Fruit fly (Drosophila melanogaster): ENCODE results near the gene beta-Spec.
A peak's percentile ranks its signal among the peaks of the same experiment; 100 is the strongest.

Gene beta-Spec

dm6 chrX:17712466-17712865 is 55.3 kb downstream of the beta-Spec start (continued):
- no peak for TF ChIP-seq Dip2 (GFP tag; IDR thresholded peaks at IDR 0.05)
- TF ChIP-seq CG15696 (tag; optimal IDR thresholded peaks at IDR 0.05) = peak; percentile 9
- TF ChIP-seq Spps (tag; optimal IDR thresholded peaks at IDR 0.05) = no peak
- TF ChIP-seq CG13624 (GFP tag; optimal IDR thresholded peaks at IDR 0.05) = no peak
- no peak for TF ChIP-seq CG8765 (GFP tag; IDR thresholded peaks at IDR 0.05)
- TF ChIP-seq yki (optimal IDR thresholded peaks at IDR 0.05) = no peak
- TF ChIP-seq CG6254 (GFP tag; optimal IDR thresholded peaks at IDR 0.05) = peak; percentile 12
- no peak for TF ChIP-seq Stat92E (GFP tag; optimal IDR thresholded peaks at IDR 0.05)
- no peak for TF ChIP-seq unpg (GFP tag; optimal IDR thresholded peaks at IDR 0.05)
- TF ChIP-seq ap (GFP tag; IDR thresholded peaks at IDR 0.05) = no peak
- TF ChIP-seq kah (GFP tag; optimal IDR thresholded peaks at IDR 0.05) = no peak
- TF ChIP-seq Dref (GFP tag; IDR thresholded peaks at IDR 0.05) = no peak
- no peak for TF ChIP-seq CG12219 (GFP tag; optimal IDR thresholded peaks at IDR 0.05)
- no peak for TF ChIP-seq CG4617 (GFP tag; optimal IDR thresholded peaks at IDR 0.05; ENCODE audit: borderline replicate concordance)
- TF ChIP-seq CG11456 (GFP tag; IDR thresholded peaks at IDR 0.05) = no peak
- peak; percentile 5 for TF ChIP-seq CG7839 (tag; optimal IDR thresholded peaks at IDR 0.05)
- TF ChIP-seq CG8924 (tag; optimal IDR thresholded peaks at IDR 0.05) = peak; percentile 38
- TF ChIP-seq CG33557 (GFP tag; optimal IDR thresholded peaks at IDR 0.05) = no peak
- TF ChIP-seq jing (GFP tag; optimal IDR thresholded peaks at IDR 0.05) = no peak
- TF ChIP-seq CG10565 (GFP tag; optimal IDR thresholded peaks at IDR 0.05) = no peak
- peak; percentile 31 for TF ChIP-seq CG14710 (tag; optimal IDR thresholded peaks at IDR 0.05)
- TF ChIP-seq Sox102F (GFP tag; optimal IDR thresholded peaks at IDR 0.05) = no peak
- TF ChIP-seq abd-A (tag; optimal IDR thresholded peaks at IDR 0.05) = no peak
- no peak for TF ChIP-seq Lim3 (GFP tag; IDR thresholded peaks at IDR 0.05)
- no peak for TF ChIP-seq Fer1 (GFP tag; optimal IDR thresholded peaks at IDR 0.05)
- no peak for TF ChIP-seq nau (GFP tag; optimal IDR thresholded peaks at IDR 0.05)
- no peak for TF ChIP-seq CG15073 (GFP tag; optimal IDR thresholded peaks at IDR 0.05)
- TF ChIP-seq E2f1 (GFP tag; IDR thresholded peaks at IDR 0.05) = no peak
- no peak for TF ChIP-seq Nf-YB (GFP tag; optimal IDR thresholded peaks at IDR 0.05)
- TF ChIP-seq fru (optimal IDR thresholded peaks at IDR 0.05) = no peak
- TF ChIP-seq Max (GFP tag; optimal IDR thresholded peaks at IDR 0.05) = no peak
- TF ChIP-seq CG4424 (GFP tag; optimal IDR thresholded peaks at IDR 0.05) = peak; percentile 16
- TF ChIP-seq CG2129 (GFP tag; IDR thresholded peaks at IDR 0.05; ENCODE audit: partially characterized antibody) = no peak
- TF ChIP-seq Hr39 (optimal IDR thresholded peaks at IDR 0.05) = no peak
- TF ChIP-seq CG17829 (tag; optimal IDR thresholded peaks at IDR 0.05) = no peak
- peak; percentile 24 for TF ChIP-seq CG9437 (GFP tag; optimal IDR thresholded peaks at IDR 0.05)
- TF ChIP-seq grn (GFP tag; optimal IDR thresholded peaks at IDR 0.05) = no peak
- no peak for TF ChIP-seq crc (GFP tag; optimal IDR thresholded peaks at IDR 0.05)
- no peak for TF ChIP-seq ind (GFP tag; optimal IDR thresholded peaks at IDR 0.05)
- TF ChIP-seq fd102C (GFP tag; optimal IDR thresholded peaks at IDR 0.05) = no peak
- no peak for TF ChIP-seq dati (GFP tag; IDR thresholded peaks at IDR 0.05)
- TF ChIP-seq CG1792 (GFP tag; optimal IDR thresholded peaks at IDR 0.05) = no peak
- no peak for TF ChIP-seq NFAT (GFP tag; IDR thresholded peaks at IDR 0.05)
- TF ChIP-seq insv (GFP tag; optimal IDR thresholded peaks at IDR 0.05) = no peak
- TF ChIP-seq CG12744 (GFP tag; optimal IDR thresholded peaks at IDR 0.05) = no peak
- TF ChIP-seq Gug (GFP tag; IDR thresholded peaks at IDR 0.05) = no peak
- no peak for TF ChIP-seq B-H2 (GFP tag; optimal IDR thresholded peaks at IDR 0.05)
- TF ChIP-seq Trl (optimal IDR thresholded peaks at IDR 0.05) = no peak
- TF ChIP-seq Trl (GFP tag; optimal IDR thresholded peaks at IDR 0.05) = no peak
- no peak for TF ChIP-seq p53 (GFP tag; optimal IDR thresholded peaks at IDR 0.05)
- TF ChIP-seq CG10366 (GFP tag; IDR thresholded peaks at IDR 0.05) = no peak
- no peak for TF ChIP-seq Mrtf (GFP tag; IDR thresholded peaks at IDR 0.05)
- no peak for TF ChIP-seq CG34224 (GFP tag; IDR thresholded peaks at IDR 0.05; ENCODE audit: partially characterized antibody)
